Worm (Caenorhabditis elegans) whole organism, young adult: ENCODE measurements around the gene F36H1.3.

Source experiments
- B0019.2 ChIP-seq: fragments of 200-800 bp; sonication (Bioruptor generic); conservative IDR thresholded peaks from 2 replicates; pipeline ENCODE4 v1.3.6; 2022; ENCODE audit warnings: missing genetic modification reagents, missing genetic modification characterization, missing compliant biosample characterization
- B0261.1 ChIP-seq: sonication (generic microtip); optimal IDR thresholded peaks from 2 replicates; lab custom pipeline; 2016; ENCODE audit warnings: mild to moderate bottlenecking, missing genetic modification characterization, moderate library complexity, missing compliant biosample characterization
- C17E4.6 ChIP-seq: fragments of 200-800 bp; sonication (Bioruptor generic); IDR thresholded peaks from 2 replicates; pipeline ENCODE4 v1.3.6; 2022; ENCODE audit warnings: missing genetic modification reagents, missing genetic modification characterization, missing compliant biosample characterization
- D2030.7 ChIP-seq: fragments of 200-800 bp; sonication (Bioruptor generic); IDR thresholded peaks from 2 replicates; pipeline ENCODE4 v1.3.6; 2022; ENCODE audit warnings: missing genetic modification reagents, missing genetic modification characterization, missing compliant biosample characterization
- F10E7.11 ChIP-seq: sonication (generic microtip); optimal IDR thresholded peaks from 2 replicates; lab custom pipeline; 2017; ENCODE audit warnings: mild to moderate bottlenecking, missing genetic modification characterization, moderate library complexity, missing compliant biosample characterization
- F22D6.2 ChIP-seq: sonication (generic microtip); optimal IDR thresholded peaks from 2 replicates; lab custom pipeline; 2016; ENCODE audit warnings: mild to moderate bottlenecking, missing genetic modification characterization, missing compliant biosample characterization
- F23B12.7 ChIP-seq: sonication (generic microtip); optimal IDR thresholded peaks from 2 replicates; lab custom pipeline; 2017; ENCODE audit warnings: missing genetic modification characterization, mild to moderate bottlenecking, missing compliant biosample characterization, antibody characterized with exemption, moderate library complexity; ENCODE audit not compliant: insufficient read depth
- F33H1.4 ChIP-seq: fragments of 200-800 bp; sonication (Bioruptor generic); IDR thresholded peaks from 2 replicates; pipeline ENCODE4 v1.3.6; 2022; ENCODE audit warnings: missing genetic modification reagents, missing genetic modification characterization, missing compliant biosample characterization
- F49E8.2 ChIP-seq: sonication (generic microtip); optimal IDR thresholded peaks from 3 replicates; lab custom pipeline; 2017; ENCODE audit warnings: missing genetic modification characterization, mild to moderate bottlenecking, missing compliant biosample characterization, antibody characterized with exemption, moderate library complexity; ENCODE audit not compliant: insufficient read depth
- T07F8.4 ChIP-seq: sonication (generic microtip); optimal IDR thresholded peaks from 2 replicates; lab custom pipeline; 2016; ENCODE audit warnings: mild to moderate bottlenecking, missing genetic modification characterization, moderate library complexity, missing compliant biosample characterization
- T26A5.8 ChIP-seq: sonication (generic microtip); optimal IDR thresholded peaks from 2 replicates; lab custom pipeline; 2016; ENCODE audit warnings: missing genetic modification characterization, missing compliant biosample characterization
- Y53F4B.3 ChIP-seq: fragments of 200-800 bp; sonication (Bioruptor generic); IDR thresholded peaks from 2 replicates; pipeline ENCODE4 v1.3.6; 2022; ENCODE audit warnings: missing genetic modification reagents, missing genetic modification characterization, missing compliant biosample characterization
- akir-1 ChIP-seq: fragments of 200-800 bp; sonication (Bioruptor generic); optimal IDR thresholded peaks from 2 replicates; lab custom pipeline; 2018; ENCODE audit warnings: mild to moderate bottlenecking, missing genetic modification characterization, moderate library complexity, missing compliant biosample characterization
- ama-1 ChIP-seq, 3 experiments: fragments of 150-350 bp in 1 of 3; sonication (generic microtip) in 2 of 3; optimal IDR thresholded peaks; 2 replicates each; lab custom pipeline; 2014 to 2018; ENCODE audit warnings: missing biosample characterization in 2 of 3, missing genetic modification characterization in 2 of 3, missing genetic modification reagents in 2 of 3
- aptf-3 ChIP-seq: fragments of 200-800 bp; sonication (Bioruptor generic); IDR thresholded peaks from 2 replicates; pipeline ENCODE4 v1.3.6; 2022; ENCODE audit warnings: missing genetic modification characterization, missing compliant biosample characterization
- attf-5 ChIP-seq: fragments of 200-800 bp; sonication (Bioruptor generic); optimal IDR thresholded peaks from 2 replicates; lab custom pipeline; 2018; ENCODE audit warnings: mild to moderate bottlenecking, missing genetic modification characterization, missing compliant biosample characterization
- attf-6 ChIP-seq: fragments of 200-800 bp; sonication (Bioruptor generic); IDR thresholded peaks from 2 replicates; pipeline ENCODE4 v1.3.6; 2022; ENCODE audit warnings: missing genetic modification reagents, missing genetic modification characterization, missing compliant biosample characterization
- bed-2 ChIP-seq: fragments of 200-800 bp; sonication (Bioruptor generic); IDR thresholded peaks from 2 replicates; pipeline ENCODE4 v1.3.6; 2022; ENCODE audit warnings: missing genetic modification reagents, missing genetic modification characterization, missing compliant biosample characterization
- ceh-79 ChIP-seq: sonication (generic microtip); optimal IDR thresholded peaks from 2 replicates; lab custom pipeline; 2017; ENCODE audit warnings: mild to moderate bottlenecking, missing genetic modification characterization, missing compliant biosample characterization
- ceh-91 ChIP-seq: fragments of 200-800 bp; sonication (Bioruptor generic); IDR thresholded peaks from 2 replicates; pipeline ENCODE4 v1.3.6; 2022; ENCODE audit warnings: missing genetic modification reagents, missing genetic modification characterization, missing compliant biosample characterization
- dpl-1 ChIP-seq: fragments of 150-350 bp; optimal IDR thresholded peaks from 2 replicates; lab custom pipeline; 2014; ENCODE audit warnings: missing biosample characterization, missing genetic modification reagents, missing genetic modification characterization
- efl-1 ChIP-seq: fragments of 150-350 bp; optimal IDR thresholded peaks from 2 replicates; lab custom pipeline; 2014; ENCODE audit warnings: missing biosample characterization, missing genetic modification reagents, missing genetic modification characterization
- ekl-4 ChIP-seq: fragments of 200-800 bp; sonication (Bioruptor generic); IDR thresholded peaks from 2 replicates; pipeline ENCODE4 v1.3.6; 2022; ENCODE audit warnings: missing genetic modification reagents, missing genetic modification characterization, missing compliant biosample characterization
- hmg-20 ChIP-seq: fragments of 200-800 bp; sonication (Bioruptor generic); IDR thresholded peaks from 2 replicates; pipeline ENCODE4 v1.3.6; 2022; ENCODE audit warnings: missing genetic modification reagents, missing genetic modification characterization, missing compliant biosample characterization
- hsf-1 ChIP-seq: fragments of 200-800 bp; sonication (Bioruptor generic); IDR thresholded peaks from 2 replicates; pipeline ENCODE4 v1.3.6; 2022; ENCODE audit warnings: missing genetic modification reagents, missing genetic modification characterization, missing compliant biosample characterization
- lin-26 ChIP-seq: fragments of 200-800 bp; sonication (Bioruptor generic); IDR thresholded peaks from 2 replicates; pipeline ENCODE4 v1.3.6; 2022; ENCODE audit warnings: missing genetic modification reagents, missing genetic modification characterization, missing compliant biosample characterization
- lin-40 ChIP-seq: sonication (generic microtip); optimal IDR thresholded peaks from 2 replicates; lab custom pipeline; 2016; ENCODE audit warnings: missing genetic modification characterization, mild to moderate bottlenecking, missing compliant biosample characterization, missing genotype, missing genetic modification reagents
- lin-54 ChIP-seq: fragments of 200-800 bp; sonication (Bioruptor generic); optimal IDR thresholded peaks from 2 replicates; lab custom pipeline; 2018; ENCODE audit warnings: mild to moderate bottlenecking, missing genetic modification characterization, missing compliant biosample characterization
- lir-1 ChIP-seq: fragments of 200-800 bp; sonication (Bioruptor generic); conservative IDR thresholded peaks from 2 replicates; pipeline ENCODE4 v1.3.6; 2022; ENCODE audit warnings: missing genetic modification reagents, missing genetic modification characterization, missing compliant biosample characterization
- lsl-1 ChIP-seq: fragments of 200-800 bp; sonication (Bioruptor generic); optimal IDR thresholded peaks from 2 replicates; lab custom pipeline; 2018; ENCODE audit warnings: mild to moderate bottlenecking, missing genetic modification characterization, moderate library complexity, missing compliant biosample characterization
- madf-3 ChIP-seq: fragments of 200-800 bp; sonication (Bioruptor generic); IDR thresholded peaks from 2 replicates; pipeline ENCODE4 v1.3.6; 2022; ENCODE audit warnings: missing genetic modification reagents, missing genetic modification characterization, missing compliant biosample characterization
- madf-6 ChIP-seq: fragments of 200-800 bp; sonication (Bioruptor generic); IDR thresholded peaks from 2 replicates; pipeline ENCODE4 v1.3.6; 2022; ENCODE audit warnings: missing genetic modification reagents, missing genetic modification characterization, missing compliant biosample characterization
- madf-8 ChIP-seq: fragments of 200-800 bp; sonication (Bioruptor generic); conservative IDR thresholded peaks from 2 replicates; pipeline ENCODE4 v1.3.6; 2022; ENCODE audit warnings: missing genetic modification reagents, missing genetic modification characterization, missing compliant biosample characterization
- mcd-1 ChIP-seq: fragments of 200-800 bp; sonication (Bioruptor generic); IDR thresholded peaks from 2 replicates; pipeline ENCODE4 v1.3.6; 2022; ENCODE audit warnings: missing genetic modification reagents, missing genetic modification characterization, missing compliant biosample characterization
- mel-28 ChIP-seq: sonication (generic microtip); optimal IDR thresholded peaks from 2 replicates; lab custom pipeline; 2016; ENCODE audit warnings: borderline replicate concordance, mild to moderate bottlenecking, missing genetic modification characterization, missing compliant biosample characterization
- nhr-179 ChIP-seq: sonication (generic microtip); optimal IDR thresholded peaks from 2 replicates; lab custom pipeline; 2016; ENCODE audit warnings: mild to moderate bottlenecking, missing genetic modification characterization, missing compliant biosample characterization
- nhr-80 ChIP-seq: sonication (generic microtip); optimal IDR thresholded peaks from 2 replicates; lab custom pipeline; 2016; ENCODE audit warnings: missing genetic modification characterization, missing compliant biosample characterization
- pbrm-1 ChIP-seq: fragments of 200-800 bp; sonication (Bioruptor generic); IDR thresholded peaks from 2 replicates; pipeline ENCODE4 v1.3.6; 2022; ENCODE audit warnings: missing genetic modification reagents, missing genetic modification characterization, missing compliant biosample characterization
- rcor-1 ChIP-seq: fragments of 200-800 bp; sonication (Bioruptor generic); IDR thresholded peaks from 2 replicates; pipeline ENCODE4 v1.3.6; 2022; ENCODE audit warnings: missing genetic modification reagents, missing genetic modification characterization, missing compliant biosample characterization
- rec-8 ChIP-seq, 2 experiments: sonication (generic microtip); optimal IDR thresholded peaks; 2 replicates each; lab custom pipeline; 2016; ENCODE audit warnings: mild to moderate bottlenecking in 2 of 2, missing genetic modification characterization in 2 of 2, missing genetic modification reagents in 2 of 2, missing genotype in 2 of 2, missing biosample characterization in 1 of 2, missing compliant biosample characterization in 1 of 2, moderate library complexity in 1 of 2
- snpc-1.1 ChIP-seq: sonication (generic microtip); optimal IDR thresholded peaks from 2 replicates; lab custom pipeline; 2017; ENCODE audit warnings: missing genetic modification characterization, mild to moderate bottlenecking, missing compliant biosample characterization, antibody characterized with exemption, moderate library complexity, missing genotype, missing genetic modification reagents; ENCODE audit not compliant: insufficient read depth
- snpc-4 ChIP-seq, 5 experiments: fragments of 150-350 bp in 1 of 5; sonication (generic microtip) in 4 of 5; optimal IDR thresholded peaks; 2 replicates each; lab custom pipeline; 2014 to 2018; ENCODE audit warnings: missing genetic modification characterization in 5 of 5, missing biosample characterization in 3 of 5, antibody characterized with exemption in 2 of 5, mild to moderate bottlenecking in 2 of 5, missing compliant biosample characterization in 2 of 5, missing genotype in 2 of 5, moderate library complexity in 2 of 5, missing genetic modification reagents in 1 of 5
- tlf-1 ChIP-seq: fragments of 200-800 bp; sonication (Bioruptor generic); optimal IDR thresholded peaks from 2 replicates; lab custom pipeline; 2018; ENCODE audit warnings: mild to moderate bottlenecking, missing genetic modification characterization, missing compliant biosample characterization
- unc-130 ChIP-seq: sonication (generic microtip); optimal IDR thresholded peaks from 2 replicates; lab custom pipeline; 2016; ENCODE audit warnings: missing genetic modification reagents, missing genetic modification characterization, missing compliant biosample characterization
- xnd-1 ChIP-seq: sonication (generic microtip); optimal IDR thresholded peaks from 2 replicates; lab custom pipeline; 2016; ENCODE audit warnings: missing genotype, missing genetic modification reagents, missing genetic modification characterization, missing compliant biosample characterization

Gene F36H1.3

ce11 chrIV:11082789-11083235 lies 32.9 kb downstream of the F36H1.3 start (continued):
- peak; percentile 59 for TF ChIP-seq T07F8.4 (tag; lab: Kevin White, UChicago)

ce11 chrIV:11083609-11084008 lies 33.7 kb downstream of the F36H1.3 start, which contains the start of gene klc-1:
Gene klc-1, plus strand, starts transcription at chrIV:11083735.
- TF ChIP-seq pbrm-1 (GFP tag; lab: Robert Waterston, UW) = peak; percentile 21; the same call in 1 of the 2 replicates
- TF ChIP-seq D2030.7 = peak; percentile 62
- TF ChIP-seq B0019.2 = 0 out of 2 replicates have a peak, but pooled peaks have one; percentile 5
- peak; percentile 93 for TF ChIP-seq efl-1 (GFP tag; lab: Kevin White, UChicago)
- TF ChIP-seq lin-54 (GFP tag; lab: Kevin White, UChicago) = peak; percentile 27
- no peak for TF ChIP-seq snpc-4 (GFP tag; optimal IDR thresholded peaks at IDR 0.05; lab: Kevin White, UChicago)
- peak in 1 of 4 experiments; percentile 57 for TF ChIP-seq snpc-4 (tag; optimal IDR thresholded peaks at IDR 0.05; lab: Kevin White, UChicago)
- no peak for TF ChIP-seq hmg-20 (GFP tag; lab: Robert Waterston, UW)
- peak; percentile 22 for TF ChIP-seq unc-130 (GFP tag; lab: Kevin White, UChicago)
- TF ChIP-seq C17E4.6 (GFP tag; lab: Robert Waterston, UW) = peak; percentile 55; the same call in 1 of the 2 replicates
- no peak for TF ChIP-seq mel-28 (tag; lab: Kevin White, UChicago)
- 0 out of 2 replicates have a peak, but pooled peaks have one; percentile 45 for TF ChIP-seq madf-3
- TF ChIP-seq F49E8.2 (tag; lab: Kevin White, UChicago) = peak; percentile 57
- TF ChIP-seq dpl-1 (GFP tag; lab: Kevin White, UChicago) = peak; percentile 62
- TF ChIP-seq ekl-4 (GFP tag; lab: Robert Waterston, UW) = 0 out of 2 replicates have a peak, but pooled peaks have one; percentile 15
- peak; percentile 81 for TF ChIP-seq madf-8 (GFP tag; lab: Robert Waterston, UW)
- TF ChIP-seq bed-2 = no peak
- no peak for TF ChIP-seq attf-6 (GFP tag; lab: Robert Waterston, UW)
- TF ChIP-seq nhr-80 (tag; lab: Kevin White, UChicago) = no peak
- TF ChIP-seq nhr-179 = no peak
- TF ChIP-seq madf-6 (GFP tag; lab: Robert Waterston, UW) = peak; percentile 94
- peak; percentile 70 for TF ChIP-seq ceh-91
- TF ChIP-seq F33H1.4 (GFP tag; lab: Robert Waterston, UW) = peak; percentile 69
- no peak for TF ChIP-seq T26A5.8 (tag; lab: Kevin White, UChicago)
- peak; percentile 27 for TF ChIP-seq tlf-1 (GFP tag; lab: Kevin White, UChicago)
- TF ChIP-seq ama-1 (optimal IDR thresholded peaks at IDR 0.05; lab: Kevin White, UChicago) = no peak
- no peak for TF ChIP-seq ama-1 (GFP tag; optimal IDR thresholded peaks at IDR 0.05; lab: Kevin White, UChicago)
- TF ChIP-seq snpc-1.1 (tag; lab: Kevin White, UChicago) = peak; percentile 15
- no peak for TF ChIP-seq ceh-79
- peak; percentile 75; the same call in 1 of the 2 replicates for TF ChIP-seq hsf-1 (GFP tag; lab: Robert Waterston, UW)
- TF ChIP-seq xnd-1 (tag; lab: Kevin White, UChicago) = peak; percentile 60
- 0 out of 2 replicates have a peak, but pooled peaks have one; percentile 6 for TF ChIP-seq Y53F4B.3
- no peak for TF ChIP-seq B0261.1 (tag; lab: Kevin White, UChicago)
- TF ChIP-seq lsl-1 (GFP tag; lab: Kevin White, UChicago) = peak; percentile 80
- no peak for TF ChIP-seq rcor-1 (GFP tag; lab: Robert Waterston, UW)

DNA sequence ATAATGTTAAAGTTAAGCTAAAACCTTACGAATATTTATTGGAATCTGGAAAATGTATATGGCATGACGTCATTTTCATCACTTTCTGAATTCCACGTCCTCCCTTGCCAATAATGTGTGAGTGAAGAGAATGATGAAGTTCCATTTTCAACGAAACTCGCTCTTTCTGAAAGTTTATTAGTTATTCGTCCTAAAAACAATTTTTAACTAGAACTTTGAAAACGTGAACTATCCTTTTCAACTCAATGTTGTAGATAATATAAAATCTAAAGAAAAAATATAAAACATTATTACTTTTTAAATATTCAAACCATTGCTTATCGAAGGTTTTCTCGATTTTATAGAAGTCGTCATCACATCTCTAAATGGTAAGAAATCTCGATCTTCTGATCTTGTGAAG lies 39.6 kb downstream of the F36H1.3 start, which contains the start of gene M7.7:
Gene M7.7, plus strand, starts transcription at position 301 of the 400 bp plus-strand sequence.
- TF ChIP-seq akir-1 (GFP tag; lab: Kevin White, UChicago) = no peak
- no peak for TF ChIP-seq attf-5 (GFP tag; lab: Kevin White, UChicago)
- TF ChIP-seq mcd-1 (GFP tag; lab: Robert Waterston, UW) = no peak
- no peak for TF ChIP-seq lin-40 (tag; lab: Kevin White, UChicago)
- no peak for TF ChIP-seq aptf-3 (GFP tag; lab: Robert Waterston, UW)
- TF ChIP-seq lir-1 (GFP tag; lab: Robert Waterston, UW) = no peak
- TF ChIP-seq F22D6.2 (tag; lab: Kevin White, UChicago) = no peak
- no peak for TF ChIP-seq lin-26 (GFP tag; lab: Robert Waterston, UW)
- TF ChIP-seq ekl-4 (GFP tag; lab: Robert Waterston, UW) = no peak
- no peak for TF ChIP-seq F23B12.7 (tag; lab: Kevin White, UChicago)
- no peak for TF ChIP-seq madf-6 (GFP tag; lab: Robert Waterston, UW)
- no peak for TF ChIP-seq rec-8 (tag; optimal IDR thresholded peaks at IDR 0.05; lab: Kevin White, UChicago)
- no peak for TF ChIP-seq F10E7.11
- TF ChIP-seq C17E4.6 (GFP tag; lab: Robert Waterston, UW) = no peak
- no peak for TF ChIP-seq xnd-1 (tag; lab: Kevin White, UChicago)
